Worm (Caenorhabditis elegans): Measurements from ENCODE around the gene erg-28.

DNA sequence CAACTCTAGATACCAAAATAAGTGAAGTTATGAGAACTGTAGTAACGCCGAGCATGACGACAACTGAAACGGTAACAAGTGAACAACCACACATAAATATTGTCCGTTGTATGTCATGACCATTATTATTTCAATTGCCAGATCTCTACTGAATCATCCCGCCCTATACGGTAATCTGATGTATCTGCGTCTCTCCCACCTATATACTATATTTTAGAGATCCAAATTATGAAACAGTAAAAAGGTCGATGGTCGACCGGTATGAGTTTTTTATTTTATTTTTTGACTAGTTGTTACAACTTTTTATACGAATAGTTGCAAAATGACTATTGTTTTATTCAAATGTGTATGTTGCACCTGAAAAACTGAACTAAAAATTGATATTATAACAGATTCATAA, 16.6 kb upstream of the erg-28 start, which contains the start of gene ttr-43:
- TF ChIP-seq unc-62 (GFP tag; optimal IDR thresholded peaks at IDR 0.05) (no peak), ztf-11 (tag; optimal IDR thresholded peaks at IDR 0.05) (no peak), bed-3 (GFP tag; optimal IDR thresholded peaks at IDR 0.05) (no peak), pha-4 (tag; optimal IDR thresholded peaks at IDR 0.05) (no peak), sptf-1 (tag; optimal IDR thresholded peaks at IDR 0.05) (no peak), mep-1 (tag; optimal IDR thresholded peaks at IDR 0.05) (no peak), nhr-12 (tag; optimal IDR thresholded peaks at IDR 0.05) (no peak), unc-39 (tag; optimal IDR thresholded peaks at IDR 0.05) (no peak), elt-3 (tag; optimal IDR thresholded peaks at IDR 0.05) (no peak), nhr-2 (tag; optimal IDR thresholded peaks at IDR 0.05) (no peak), blmp-1 (tag; optimal IDR thresholded peaks at IDR 0.05) (no peak), nhr-237 (tag; optimal IDR thresholded peaks at IDR 0.05) (no peak), elt-1 (tag; optimal IDR thresholded peaks at IDR 0.05; ENCODE audit: borderline replicate concordance, insufficient read depth) (no peak), sem-2 (GFP tag; optimal IDR thresholded peaks at IDR 0.05) (no peak)
